Worm (Caenorhabditis elegans) whole organism, L1 larva: Measurements from ENCODE around the gene B0545.4.
A peak's percentile ranks its signal among the peaks of the same experiment; 100 is the strongest.

Source experiments
- C04F5.9 ChIP-seq: sonication (generic microtip); optimal IDR thresholded peaks from 2 replicates; lab custom pipeline; 2016; ENCODE audit warnings: missing genetic modification characterization, missing compliant biosample characterization
- C16A3.4 ChIP-seq: fragments of 150-350 bp; optimal IDR thresholded peaks from 2 replicates; lab custom pipeline; 2014; ENCODE audit warnings: missing biosample characterization, missing genetic modification characterization
- aha-1 ChIP-seq: fragments of 150-350 bp; optimal IDR thresholded peaks from 2 replicates; lab custom pipeline; 2014; ENCODE audit warnings: missing biosample characterization, missing genetic modification characterization
- aly-2 ChIP-seq: fragments of 150-350 bp; optimal IDR thresholded peaks from 2 replicates; lab custom pipeline; 2014; ENCODE audit warnings: missing biosample characterization, missing genetic modification characterization
- ceh-8 ChIP-seq: fragments of 200-800 bp; sonication (Bioruptor generic); optimal IDR thresholded peaks from 2 replicates; lab custom pipeline; 2018; ENCODE audit warnings: mild to moderate bottlenecking, missing genetic modification characterization, moderate library complexity, missing compliant biosample characterization
- ceh-88 ChIP-seq: fragments of 200-800 bp; sonication (Bioruptor generic); IDR thresholded peaks from 2 replicates; pipeline ENCODE4 v1.3.6; 2022; ENCODE audit warnings: missing genetic modification characterization, missing compliant biosample characterization
- ceh-90 ChIP-seq: sonication (generic microtip); optimal IDR thresholded peaks from 2 replicates; lab custom pipeline; 2016; ENCODE audit warnings: missing genetic modification characterization, missing compliant biosample characterization
- dpl-1 ChIP-seq, 3 experiments: fragments of 150-350 bp in 2 of 3; sonication (generic microtip) in 1 of 3; optimal IDR thresholded peaks; 2 replicates each; lab custom pipeline; 2014 to 2017; ENCODE audit warnings: missing biosample characterization in 3 of 3, missing genetic modification characterization in 3 of 3, missing genetic modification reagents in 3 of 3
- dsc-1 ChIP-seq: sonication (generic microtip); optimal IDR thresholded peaks from 2 replicates; lab custom pipeline; 2016; ENCODE audit warnings: mild to moderate bottlenecking, missing genetic modification characterization, missing compliant biosample characterization
- efl-1 ChIP-seq, 4 experiments: fragments of 150-350 bp; optimal IDR thresholded peaks in 3 of 4; peaks in 1 of 4; 1 replicate in 1 of 4; 2 replicates in 3 of 4; lab custom pipeline; 2014; ENCODE audit warnings: missing biosample characterization in 2 of 4, missing genetic modification characterization in 2 of 4, missing genetic modification reagents in 2 of 4
- egl-13 ChIP-seq: sonication (generic microtip); optimal IDR thresholded peaks from 2 replicates; lab custom pipeline; 2016; ENCODE audit warnings: missing genotype, missing genetic modification reagents, missing genetic modification characterization, missing compliant biosample characterization
- ets-5 ChIP-seq: fragments of 200-800 bp; sonication (Bioruptor generic); IDR thresholded peaks from 2 replicates; pipeline ENCODE4 v1.3.6; 2022; ENCODE audit warnings: missing genetic modification characterization, missing compliant biosample characterization
- grh-1 ChIP-seq: fragments of 200-800 bp; sonication (Bioruptor generic); IDR thresholded peaks from 2 replicates; pipeline ENCODE4 v1.3.6; 2022; ENCODE audit warnings: missing genetic modification reagents, missing genetic modification characterization, missing compliant biosample characterization
- hlh-17 ChIP-seq: fragments of 200-800 bp; sonication (Bioruptor generic); optimal IDR thresholded peaks from 2 replicates; lab custom pipeline; 2018; ENCODE audit warnings: missing genetic modification characterization, mild to moderate bottlenecking, missing compliant biosample characterization, moderate library complexity, borderline replicate concordance
- hlh-4 ChIP-seq: sonication (generic microtip); optimal IDR thresholded peaks from 2 replicates; lab custom pipeline; 2016; ENCODE audit warnings: mild to moderate bottlenecking, missing genetic modification characterization, missing compliant biosample characterization
- hpl-2 ChIP-seq: fragments of 150-350 bp; optimal IDR thresholded peaks from 2 replicates; lab custom pipeline; 2014; ENCODE audit warnings: missing biosample characterization, missing genetic modification reagents, missing genetic modification characterization
- irx-1 ChIP-seq: sonication (generic microtip); optimal IDR thresholded peaks from 2 replicates; lab custom pipeline; 2016; ENCODE audit warnings: missing genetic modification characterization, missing compliant biosample characterization
- jun-1 ChIP-seq: fragments of 150-350 bp; optimal IDR thresholded peaks from 2 replicates; lab custom pipeline; 2014; ENCODE audit warnings: missing biosample characterization, missing genetic modification reagents, missing genetic modification characterization
- lin-13 ChIP-seq: fragments of 150-350 bp; optimal IDR thresholded peaks from 2 replicates; lab custom pipeline; 2014; ENCODE audit warnings: missing biosample characterization, missing genetic modification reagents, missing genetic modification characterization
- lin-14 ChIP-seq: fragments of 200-800 bp; sonication (Bioruptor generic); optimal IDR thresholded peaks from 2 replicates; lab custom pipeline; 2018; ENCODE audit warnings: mild to moderate bottlenecking, missing genetic modification characterization, moderate library complexity, missing compliant biosample characterization
- lsy-2 ChIP-seq, 2 experiments: fragments of 150-350 bp; optimal IDR thresholded peaks; 2 replicates each; lab custom pipeline; 2014; ENCODE audit warnings: missing biosample characterization in 2 of 2, missing genetic modification characterization in 2 of 2
- mef-2 ChIP-seq: fragments of 150-350 bp; optimal IDR thresholded peaks from 2 replicates; lab custom pipeline; 2014; ENCODE audit warnings: missing biosample characterization, missing genetic modification characterization
- nhr-11 ChIP-seq: fragments of 150-350 bp; optimal IDR thresholded peaks from 2 replicates; lab custom pipeline; 2014; ENCODE audit warnings: missing biosample characterization, missing genetic modification characterization
- nhr-19 ChIP-seq: fragments of 200-800 bp; sonication (Bioruptor generic); conservative IDR thresholded peaks from 2 replicates; pipeline ENCODE4 v1.3.6; 2022; ENCODE audit warnings: missing genetic modification characterization, missing compliant biosample characterization
- nhr-20 ChIP-seq: sonication (generic microtip); optimal IDR thresholded peaks from 2 replicates; lab custom pipeline; 2016; ENCODE audit warnings: mild to moderate bottlenecking, missing genetic modification characterization, missing compliant biosample characterization
- nhr-28 ChIP-seq: fragments of 150-350 bp; optimal IDR thresholded peaks from 2 replicates; lab custom pipeline; 2014; ENCODE audit warnings: missing biosample characterization, missing genetic modification characterization
- nhr-47 ChIP-seq: sonication (generic microtip); optimal IDR thresholded peaks from 2 replicates; lab custom pipeline; 2016; ENCODE audit warnings: mild to moderate bottlenecking, missing genetic modification characterization, moderate library complexity, missing compliant biosample characterization
- nhr-71 ChIP-seq: sonication (generic microtip); optimal IDR thresholded peaks from 2 replicates; lab custom pipeline; 2016; ENCODE audit warnings: mild to moderate bottlenecking, missing genetic modification characterization, moderate library complexity, missing compliant biosample characterization
- nhr-76 ChIP-seq: sonication (generic microtip); optimal IDR thresholded peaks from 2 replicates; lab custom pipeline; 2017; ENCODE audit warnings: missing biosample characterization, missing genetic modification characterization
- nhr-77 ChIP-seq: fragments of 150-350 bp; optimal IDR thresholded peaks from 2 replicates; lab custom pipeline; 2014; ENCODE audit warnings: missing biosample characterization, missing genetic modification characterization
- nhr-84 ChIP-seq: sonication (generic microtip); optimal IDR thresholded peaks from 2 replicates; lab custom pipeline; 2017; ENCODE audit warnings: missing biosample characterization, missing genetic modification characterization
- nhr-85 ChIP-seq: sonication (generic microtip); peaks from one replicate; lab custom pipeline; 2016; ENCODE audit warnings: missing genetic modification characterization, inconsistent platforms, missing compliant biosample characterization
- nhr-90 ChIP-seq: sonication (generic microtip); optimal IDR thresholded peaks from 2 replicates; lab custom pipeline; 2016; ENCODE audit warnings: mild to moderate bottlenecking, missing genetic modification characterization, missing compliant biosample characterization; ENCODE audit not compliant: poor library complexity
- pag-3 ChIP-seq: sonication (generic microtip); optimal IDR thresholded peaks from 2 replicates; lab custom pipeline; 2017; ENCODE audit warnings: missing genetic modification characterization, mild to moderate bottlenecking, missing compliant biosample characterization, antibody characterized with exemption, borderline replicate concordance; ENCODE audit not compliant: insufficient read depth
- pax-3 ChIP-seq: fragments of 200-800 bp; sonication (Bioruptor generic); optimal IDR thresholded peaks from 2 replicates; lab custom pipeline; 2018; ENCODE audit warnings: mild to moderate bottlenecking, missing genetic modification characterization, moderate library complexity, missing compliant biosample characterization
- snu-23 ChIP-seq: sonication (generic microtip); optimal IDR thresholded peaks from 2 replicates; lab custom pipeline; 2016; ENCODE audit warnings: missing genetic modification characterization, missing compliant biosample characterization
- tbx-2 ChIP-seq: sonication (generic microtip); optimal IDR thresholded peaks from 2 replicates; lab custom pipeline; 2016; ENCODE audit warnings: missing genetic modification characterization, missing compliant biosample characterization
- tlp-1 ChIP-seq: fragments of 150-350 bp; optimal IDR thresholded peaks from 2 replicates; lab custom pipeline; 2014; ENCODE audit warnings: missing biosample characterization, missing genetic modification characterization
- unc-130 ChIP-seq: fragments of 150-350 bp; optimal IDR thresholded peaks from 2 replicates; lab custom pipeline; 2017; ENCODE audit warnings: missing biosample characterization, missing genetic modification characterization, inconsistent platforms
- unc-98 ChIP-seq: fragments of 200-800 bp; sonication (Bioruptor generic); IDR thresholded peaks from 2 replicates; pipeline ENCODE4 v1.3.6; 2022; ENCODE audit warnings: missing genetic modification characterization, missing compliant biosample characterization
- vab-15 ChIP-seq: sonication (generic microtip); optimal IDR thresholded peaks from 2 replicates; lab custom pipeline; 2017; ENCODE audit warnings: missing genotype, mild to moderate bottlenecking, missing genetic modification characterization, missing compliant biosample characterization
- ztf-11 ChIP-seq, 2 experiments: sonication (generic microtip); optimal IDR thresholded peaks; 2 replicates each; lab custom pipeline; 2016 to 2017; ENCODE audit warnings: missing genetic modification characterization in 2 of 2, missing biosample characterization in 1 of 2, missing compliant biosample characterization in 1 of 2

Gene B0545.4

DNA sequence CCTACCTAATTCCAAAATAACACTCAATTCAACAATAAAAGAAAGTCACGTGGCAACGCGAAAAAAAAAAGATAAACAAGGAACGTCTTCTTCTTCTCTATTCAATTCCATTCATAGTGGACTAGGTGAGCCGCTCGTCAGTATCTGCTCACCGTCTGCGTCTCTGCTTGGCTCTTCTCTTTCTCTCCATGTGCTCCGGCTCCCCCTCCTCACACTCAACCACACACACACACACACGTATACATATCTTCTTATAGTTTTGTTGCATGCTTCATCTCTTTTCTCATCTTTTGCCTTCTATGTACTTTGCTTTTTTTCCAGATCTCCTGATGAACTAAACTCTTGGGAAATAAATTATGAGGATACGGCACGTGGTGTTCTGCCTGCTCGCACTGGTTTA is 22.9 kb upstream of the B0545.4 start, which contains the start of gene daf-1 (continued):
- TF ChIP-seq nhr-77 (no peak), nhr-28 (tag; lab: Kevin White, UChicago) (no peak), nhr-11 (tag; lab: Kevin White, UChicago) (no peak), nhr-20 (tag; lab: Kevin White, UChicago) (no peak), dpl-1 (GFP tag; optimal IDR thresholded peaks at IDR 0.05; lab: Kevin White, UChicago) (peak in 1 of 3 experiments; percentile 12), nhr-90 (tag; lab: Kevin White, UChicago) (no peak), C04F5.9 (tag; lab: Kevin White, UChicago) (no peak), tbx-2 (tag; lab: Kevin White, UChicago) (peak; percentile 18), dsc-1 (tag; lab: Kevin White, UChicago) (peak; percentile 39), aha-1 (tag; lab: Kevin White, UChicago) (no peak), hpl-2 (no peak), pag-3 (tag; lab: Kevin White, UChicago) (no peak), hlh-17 (GFP tag; lab: Kevin White, UChicago) (no peak), mef-2 (tag; lab: Kevin White, UChicago) (no peak), egl-13 (tag; lab: Kevin White, UChicago) (peak; percentile 67), ceh-90 (no peak), unc-130 (tag; lab: Kevin White, UChicago) (no peak), nhr-47 (peak; percentile 42), grh-1 (no peak), vab-15 (tag; lab: Kevin White, UChicago) (no peak), lsy-2 (tag; optimal IDR thresholded peaks at IDR 0.05; lab: Kevin White, UChicago) (peak in 1 of 2 experiments; percentile 40), ceh-8 (GFP tag; lab: Kevin White, UChicago) (no peak), aly-2 (tag; lab: Kevin White, UChicago) (no peak), tlp-1 (tag; lab: Kevin White, UChicago) (no peak), lin-13 (GFP tag; lab: Kevin White, UChicago) (no peak), ceh-88 (GFP tag; lab: Robert Waterston, UW) (no peak), unc-98 (GFP tag; lab: Robert Waterston, UW) (no peak), hlh-4 (tag; lab: Kevin White, UChicago) (no peak), nhr-85 (tag; lab: Kevin White, UChicago) (no peak), nhr-71 (tag; lab: Kevin White, UChicago) (peak; percentile 32), C16A3.4 (tag; lab: Kevin White, UChicago) (no peak), pax-3 (tag; lab: Kevin White, UChicago) (no peak)

DNA sequence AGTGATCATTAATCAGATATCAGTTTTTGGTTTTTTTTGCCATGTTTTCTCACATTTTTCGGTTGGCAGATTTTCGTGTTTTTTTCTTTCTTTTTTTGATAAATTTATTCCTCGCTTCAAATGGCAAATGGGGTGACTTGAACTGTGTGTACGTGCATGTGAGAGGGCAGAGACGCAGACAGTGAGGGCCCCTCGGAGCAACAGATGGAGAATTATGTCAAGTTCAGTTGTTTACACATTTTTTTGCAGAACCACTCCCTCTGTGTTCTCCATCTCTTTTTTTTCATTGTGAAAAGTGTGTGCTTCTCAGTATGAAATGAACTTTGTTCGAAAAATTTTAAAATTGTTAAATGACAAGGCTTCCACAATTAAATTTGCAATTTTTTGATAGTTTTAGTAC is 20.9 kb upstream of the B0545.4 start:
- TF ChIP-seq irx-1 (no peak), lsy-2 (tag; optimal IDR thresholded peaks at IDR 0.05; lab: Kevin White, UChicago) (peak in 1 of 2 experiments; percentile 11), nhr-77 (no peak), lin-14 (GFP tag; lab: Kevin White, UChicago) (peak; percentile 5)

DNA sequence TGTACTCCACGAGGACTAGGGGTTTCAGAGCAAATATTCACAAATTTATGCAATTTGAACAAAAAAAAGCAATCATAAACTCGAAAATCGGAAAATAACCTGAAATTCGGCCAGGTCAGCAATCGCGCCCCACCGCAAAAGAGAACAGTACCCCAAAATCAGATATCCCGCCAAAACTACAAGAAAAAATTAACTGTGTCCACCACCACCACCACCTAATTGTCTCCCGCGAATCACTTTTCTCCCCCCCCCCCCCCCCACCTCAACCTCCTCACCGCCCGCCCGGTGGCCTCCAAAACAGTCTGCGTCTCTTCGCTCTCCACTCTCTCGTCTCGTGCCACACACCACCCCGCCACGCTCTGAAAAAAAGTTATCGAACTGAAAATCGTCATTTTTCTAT is 19.3 kb upstream of the B0545.4 start:
- TF ChIP-seq nhr-85 (tag; lab: Kevin White, UChicago) (peak; percentile 27), nhr-28 (tag; lab: Kevin White, UChicago) (no peak), nhr-84 (no peak), ztf-11 (tag; optimal IDR thresholded peaks at IDR 0.05; lab: Kevin White, UChicago) (no peak), ets-5 (GFP tag; lab: Robert Waterston, UW) (no peak), jun-1 (no peak), pag-3 (tag; lab: Kevin White, UChicago) (no peak), snu-23 (no peak), nhr-19 (GFP tag; lab: Robert Waterston, UW) (no peak), hpl-2 (no peak), nhr-76 (tag; lab: Kevin White, UChicago) (no peak), nhr-71 (tag; lab: Kevin White, UChicago) (no peak), lin-14 (GFP tag; lab: Kevin White, UChicago) (peak; percentile 58), efl-1 (optimal IDR thresholded peaks at IDR 0.05; lab: Kevin White, UChicago) (no peak), efl-1 (GFP tag; optimal IDR thresholded peaks at IDR 0.05 in 1 of 2; lab: Kevin White, UChicago) (no peak), nhr-77 (no peak), nhr-47 (no peak)
